Fruit fly (Drosophila melanogaster) whole organism, embryonic: Measurements from ENCODE around the gene Fign.

ENCODE experiments used
- Adf1 ChIP-seq: fragments of 200-800 bp; sonication (Bioruptor generic); IDR thresholded peaks from 2 replicates; pipeline ENCODE4 v1.3.6; 2022; ENCODE audit warnings: missing biosample characterization, missing genetic modification characterization
- B-H2 ChIP-seq: fragments of 200-800 bp; sonication (Bioruptor generic); optimal IDR thresholded peaks from 2 replicates; lab custom pipeline; 2018; ENCODE audit warnings: missing biosample characterization, mild to moderate bottlenecking, missing genetic modification characterization
- CG10274 ChIP-seq: fragments of 200-800 bp; sonication (Bioruptor generic); optimal IDR thresholded peaks from 3 replicates; lab custom pipeline; 2017; ENCODE audit warnings: missing biosample characterization, mild to moderate bottlenecking, missing genetic modification characterization
- CG10366 ChIP-seq: fragments of 200-800 bp; sonication (Bioruptor generic); IDR thresholded peaks from 2 replicates; pipeline ENCODE4 v1.3.6; 2022; ENCODE audit warnings: missing biosample characterization, missing genetic modification characterization
- CG11093 ChIP-seq: fragments of 200-800 bp; sonication (Bioruptor generic); IDR thresholded peaks from 3 replicates; pipeline ENCODE4 v1.3.6; 2022; ENCODE audit warnings: missing biosample characterization, missing genetic modification characterization
- CG12391 ChIP-seq: fragments of 200-800 bp; sonication (Bioruptor generic); optimal IDR thresholded peaks from 3 replicates; lab custom pipeline; 2018; ENCODE audit warnings: missing biosample characterization, mild to moderate bottlenecking, missing genetic modification characterization, moderate library complexity
- CG12744 ChIP-seq: fragments of 200-800 bp; sonication (Bioruptor generic); optimal IDR thresholded peaks from 2 replicates; lab custom pipeline; 2016; ENCODE audit warnings: missing biosample characterization, missing genetic modification characterization
- CG12769 ChIP-seq: fragments of 200-800 bp; sonication (Bioruptor generic); optimal IDR thresholded peaks from 2 replicates; lab custom pipeline; 2019; ENCODE audit warnings: missing biosample characterization, mild to moderate bottlenecking, missing genetic modification characterization, moderate library complexity
- CG17912 ChIP-seq: fragments of 200-800 bp; sonication (Bioruptor generic); optimal IDR thresholded peaks from 2 replicates; lab custom pipeline; 2018; ENCODE audit warnings: missing biosample characterization, mild to moderate bottlenecking, missing genetic modification characterization
- CG2199 ChIP-seq: fragments of 200-800 bp; sonication (Bioruptor generic); IDR thresholded peaks from 3 replicates; pipeline ENCODE4 v1.3.6; 2022; ENCODE audit warnings: missing biosample characterization, missing genetic modification characterization
- CG31224 ChIP-seq: fragments of 200-800 bp; sonication (Bioruptor generic); IDR thresholded peaks from 2 replicates; pipeline ENCODE4 v1.3.6; 2022; ENCODE audit warnings: missing biosample characterization, missing genetic modification characterization
- CG32772 ChIP-seq: fragments of 200-800 bp; sonication (Bioruptor generic); IDR thresholded peaks from 2 replicates; pipeline ENCODE4 v1.3.6; 2022; ENCODE audit warnings: missing biosample characterization, missing genetic modification characterization
- CG34422 ChIP-seq: fragments of 200-800 bp; sonication (Bioruptor generic); IDR thresholded peaks from 3 replicates; pipeline ENCODE4 v1.3.6; 2022; ENCODE audit warnings: missing biosample characterization, missing genetic modification characterization
- CG4707 ChIP-seq: fragments of 200-800 bp; sonication (Bioruptor generic); optimal IDR thresholded peaks from 2 replicates; lab custom pipeline; 2018; ENCODE audit warnings: missing biosample characterization, mild to moderate bottlenecking, missing genetic modification characterization, moderate library complexity
- CG5953 ChIP-seq: fragments of 200-800 bp; sonication (Bioruptor generic); IDR thresholded peaks from 2 replicates; pipeline ENCODE4 v1.3.6; 2022; ENCODE audit warnings: missing biosample characterization, missing genetic modification characterization
- CG6813 ChIP-seq: fragments of 200-800 bp; sonication (Bioruptor generic); optimal IDR thresholded peaks from 2 replicates; lab custom pipeline; 2017; ENCODE audit warnings: missing biosample characterization, missing genetic modification characterization, mild to moderate bottlenecking, moderate library complexity, missing genetic modification reagents
- CG6854 ChIP-seq: fragments of 200-800 bp; sonication (Bioruptor generic); optimal IDR thresholded peaks from 3 replicates; lab custom pipeline; 2017; ENCODE audit warnings: missing biosample characterization, mild to moderate bottlenecking, missing genetic modification characterization
- CG9876 ChIP-seq: fragments of 200-800 bp; sonication (Bioruptor generic); optimal IDR thresholded peaks from 2 replicates; lab custom pipeline; 2016; ENCODE audit warnings: missing biosample characterization, missing genetic modification characterization
- Chrac-16 ChIP-seq: fragments of 200-800 bp; sonication (Bioruptor generic); optimal IDR thresholded peaks from 3 replicates; lab custom pipeline; 2016; ENCODE audit warnings: missing biosample characterization, missing genetic modification characterization
- E2f2 ChIP-seq: fragments of 200-800 bp; sonication (Bioruptor generic); IDR thresholded peaks from 2 replicates; pipeline ENCODE4 v1.3.6; 2022; ENCODE audit warnings: missing biosample characterization, missing genetic modification characterization
- H15 ChIP-seq: fragments of 200-800 bp; sonication (Bioruptor generic); IDR thresholded peaks from 3 replicates; pipeline ENCODE4 v1.3.6; 2022; ENCODE audit warnings: missing biosample characterization, missing genetic modification characterization
- MBD-R2 ChIP-seq: fragments of 200-800 bp; sonication (Bioruptor generic); IDR thresholded peaks from 2 replicates; pipeline ENCODE4 v1.3.6; 2022; ENCODE audit warnings: missing biosample characterization, missing genetic modification characterization
- NC2β ChIP-seq: fragments of 200-800 bp; sonication (Bioruptor generic); optimal IDR thresholded peaks from 2 replicates; lab custom pipeline; 2016; ENCODE audit warnings: missing biosample characterization, missing genetic modification characterization
- Neu2 ChIP-seq: fragments of 200-800 bp; sonication (Bioruptor generic); optimal IDR thresholded peaks from 3 replicates; lab custom pipeline; 2016; ENCODE audit warnings: missing biosample characterization, missing genetic modification characterization, borderline replicate concordance
- Nf-YC ChIP-seq: fragments of 200-800 bp; optimal IDR thresholded peaks from 3 replicates; lab custom pipeline; 2019; ENCODE audit warnings: missing biosample characterization, mild to moderate bottlenecking, missing genetic modification characterization, moderate library complexity
- Scr ChIP-seq: fragments of 200-800 bp; sonication (Bioruptor generic); IDR thresholded peaks from 2 replicates; pipeline ENCODE4 v1.3.6; 2022; ENCODE audit warnings: missing biosample characterization, missing genetic modification characterization; ENCODE audit not compliant: partially characterized antibody
- Spps ChIP-seq: fragments of 200-800 bp; sonication (Bioruptor generic); optimal IDR thresholded peaks from 2 replicates; lab custom pipeline; 2018; ENCODE audit warnings: missing biosample characterization, mild to moderate bottlenecking, missing genetic modification characterization
- Taf1 ChIP-seq: fragments of 200-800 bp; sonication (Bioruptor generic); IDR thresholded peaks from 2 replicates; pipeline ENCODE4 v1.3.6; 2022; ENCODE audit warnings: missing biosample characterization, missing genetic modification characterization
- al ChIP-seq: fragments of 200-800 bp; sonication (Bioruptor generic); IDR thresholded peaks from 2 replicates; pipeline ENCODE4 v1.3.6; 2022; ENCODE audit warnings: missing biosample characterization, missing genetic modification characterization
- bab2 ChIP-seq: fragments of 200-800 bp; sonication (Bioruptor generic); optimal IDR thresholded peaks from 2 replicates; lab custom pipeline; 2016; ENCODE audit warnings: missing biosample characterization, missing genetic modification characterization
- bowl ChIP-seq: fragments of 200-800 bp; sonication (Bioruptor generic); IDR thresholded peaks from 2 replicates; pipeline ENCODE4 v1.3.6; 2022; ENCODE audit warnings: missing biosample characterization, missing genetic modification characterization
- chinmo ChIP-seq: fragments of 200-800 bp; sonication (Bioruptor generic); IDR thresholded peaks from 4 replicates; pipeline ENCODE4 v1.3.6; 2022; ENCODE audit warnings: missing biosample characterization, missing genetic modification characterization; ENCODE audit not compliant: partially characterized antibody
- chm ChIP-seq: fragments of 200-800 bp; sonication (Bioruptor generic); IDR thresholded peaks from 2 replicates; pipeline ENCODE4 v1.3.6; 2022; ENCODE audit warnings: missing biosample characterization, missing genetic modification characterization
- dmrt11E ChIP-seq: fragments of 200-800 bp; sonication (Bioruptor generic); optimal IDR thresholded peaks from 3 replicates; lab custom pipeline; 2018; ENCODE audit warnings: missing biosample characterization, mild to moderate bottlenecking, missing genetic modification characterization, moderate library complexity
- dmrt99B ChIP-seq: fragments of 200-800 bp; sonication (Bioruptor generic); optimal IDR thresholded peaks from 2 replicates; lab custom pipeline; 2018; ENCODE audit warnings: missing biosample characterization, mild to moderate bottlenecking, missing genetic modification characterization, moderate library complexity
- exex ChIP-seq: fragments of 200-800 bp; sonication (Bioruptor generic); optimal IDR thresholded peaks from 4 replicates; lab custom pipeline; 2018; ENCODE audit warnings: missing biosample characterization, mild to moderate bottlenecking, missing genetic modification characterization, moderate library complexity
- grn ChIP-seq: fragments of 200-800 bp; sonication (Bioruptor generic); optimal IDR thresholded peaks from 3 replicates; lab custom pipeline; 2017; ENCODE audit warnings: missing biosample characterization, missing genetic modification characterization
- ham ChIP-seq: fragments of 200-800 bp; sonication (Bioruptor generic); IDR thresholded peaks from 2 replicates; pipeline ENCODE4 v1.3.6; 2022; ENCODE audit warnings: missing biosample characterization, missing genetic modification characterization
- her ChIP-seq: fragments of 200-800 bp; sonication (Bioruptor generic); optimal IDR thresholded peaks from 2 replicates; lab custom pipeline; 2016; ENCODE audit warnings: missing biosample characterization, missing genetic modification characterization
- kay ChIP-seq: fragments of 200-800 bp; sonication (Bioruptor generic); optimal IDR thresholded peaks from 2 replicates; lab custom pipeline; 2016; ENCODE audit warnings: missing biosample characterization, missing genetic modification characterization
- klu ChIP-seq: fragments of 200-800 bp; sonication (Bioruptor generic); IDR thresholded peaks from 2 replicates; pipeline ENCODE4 v1.3.6; 2022; ENCODE audit warnings: missing biosample characterization, missing genetic modification characterization
- onecut ChIP-seq: fragments of 200-800 bp; sonication (Bioruptor generic); IDR thresholded peaks from 2 replicates; pipeline ENCODE4 v1.3.6; 2022; ENCODE audit warnings: missing biosample characterization, missing genetic modification characterization
- pzg ChIP-seq: fragments of 200-800 bp; sonication (Bioruptor generic); optimal IDR thresholded peaks from 3 replicates; lab custom pipeline; 2018; ENCODE audit warnings: missing biosample characterization, mild to moderate bottlenecking, missing genetic modification characterization, moderate library complexity
- row ChIP-seq: fragments of 200-800 bp; sonication (Bioruptor generic); IDR thresholded peaks from 3 replicates; pipeline ENCODE4 v1.3.6; 2022; ENCODE audit warnings: missing biosample characterization, missing genetic modification characterization
- run ChIP-seq: fragments of 200-800 bp; sonication (Bioruptor generic); optimal IDR thresholded peaks from 3 replicates; lab custom pipeline; 2018; ENCODE audit warnings: missing biosample characterization, mild to moderate bottlenecking, missing genetic modification characterization
- scrt ChIP-seq: fragments of 200-800 bp; sonication (Bioruptor generic); optimal IDR thresholded peaks from 2 replicates; lab custom pipeline; 2018; ENCODE audit warnings: missing biosample characterization, mild to moderate bottlenecking, missing genetic modification characterization, moderate library complexity
- shn ChIP-seq: fragments of 200-800 bp; sonication (Bioruptor generic); optimal IDR thresholded peaks from 3 replicates; lab custom pipeline; 2016; ENCODE audit warnings: missing biosample characterization, missing genetic modification characterization
- sr ChIP-seq: fragments of 200-800 bp; sonication (Bioruptor generic); IDR thresholded peaks from 3 replicates; pipeline ENCODE4 v1.3.6; 2022; ENCODE audit warnings: missing biosample characterization, missing genetic modification characterization
- usp ChIP-seq: fragments of >200 bp; optimal IDR thresholded peaks from 2 replicates; lab custom pipeline; 2017; ENCODE audit warnings: missing biosample characterization, missing genetic modification characterization
- zf30C ChIP-seq: fragments of 200-800 bp; sonication (Bioruptor generic); optimal IDR thresholded peaks from 3 replicates; lab custom pipeline; 2018; ENCODE audit warnings: missing biosample characterization, mild to moderate bottlenecking, missing genetic modification characterization

The Fign gene

DNA sequence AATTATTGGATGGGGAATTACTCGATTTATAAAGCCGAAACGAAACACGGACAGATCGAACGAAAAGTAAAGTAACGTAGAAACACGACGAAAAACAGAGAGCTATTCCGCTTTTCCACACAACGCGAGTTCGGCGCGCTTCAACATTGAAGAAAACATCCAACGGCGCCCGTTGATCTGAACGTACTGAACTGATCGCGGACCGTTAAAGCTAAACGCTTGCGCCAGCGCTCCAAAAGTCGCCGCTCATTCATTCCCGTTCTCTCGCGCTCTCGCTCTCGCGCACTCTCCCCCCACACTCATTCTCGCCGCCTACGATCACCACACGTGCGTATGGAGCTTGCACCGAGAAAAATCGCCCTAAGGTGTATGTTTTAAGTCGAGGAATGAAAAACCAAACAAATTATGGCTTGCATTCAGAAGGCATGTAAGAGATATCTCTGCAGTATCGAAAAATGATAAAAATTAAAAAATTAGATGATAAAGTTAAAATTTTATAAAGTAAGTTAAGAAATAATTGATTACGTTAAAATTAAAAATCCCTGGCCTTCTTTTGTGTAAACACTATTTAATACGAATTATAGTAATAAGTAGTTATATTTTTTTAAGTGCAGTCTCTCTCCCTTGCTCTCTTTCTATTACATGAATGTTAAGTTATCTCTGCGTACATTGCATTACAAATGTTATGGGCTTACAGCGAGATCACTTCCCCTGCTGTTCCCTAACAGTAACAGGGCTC is 35.1 kb upstream of the Fign start, which contains the start of gene E23 (continued):
- TF ChIP-seq bab2 = peak; percentile 93
- TF ChIP-seq chm = peak; percentile 95
- peak; percentile 93; the same call in 2 of the 3 replicates for TF ChIP-seq CG2199 (GFP tag; lab: Robert Waterston, UW)
- TF ChIP-seq grn (GFP tag; lab: Kevin White, UChicago) = peak; percentile 75
- TF ChIP-seq NC2β (GFP tag; lab: Kevin White, UChicago) = peak; percentile 92
- TF ChIP-seq CG5953 (GFP tag; lab: Robert Waterston, UW) = peak; percentile 95
- TF ChIP-seq kay (GFP tag; lab: Kevin White, UChicago) = peak; percentile 97
- TF ChIP-seq H15 (GFP tag; lab: Robert Waterston, UW) = peak; percentile 98
- TF ChIP-seq CG12744 (GFP tag; lab: Kevin White, UChicago) = peak; percentile 93
- TF ChIP-seq scrt (GFP tag; lab: Kevin White, UChicago) = peak; percentile 96
- TF ChIP-seq E2f2 = peak; percentile 87
- TF ChIP-seq CG9876 (GFP tag; lab: Kevin White, UChicago) = peak; percentile 91
- TF ChIP-seq Taf1 (GFP tag; lab: Robert Waterston, UW) = peak; percentile 92
- TF ChIP-seq dmrt99B (tag; lab: Kevin White, UChicago) = peak; percentile 99
- TF ChIP-seq al (GFP tag; lab: Robert Waterston, UW) = peak; percentile 98
- TF ChIP-seq sr (GFP tag; lab: Robert Waterston, UW) = peak; percentile 98
- peak; percentile 91 for TF ChIP-seq shn (GFP tag; lab: Kevin White, UChicago)
- no peak for TF ChIP-seq Scr (GFP tag; lab: Robert Waterston, UW)
- peak; percentile 88 for TF ChIP-seq exex (tag; lab: Kevin White, UChicago)
- TF ChIP-seq CG32772 (GFP tag; lab: Robert Waterston, UW) = peak; percentile 97
- TF ChIP-seq CG12769 (tag; lab: Kevin White, UChicago) = peak; percentile 89
- peak; percentile 99 for TF ChIP-seq row (GFP tag; lab: Robert Waterston, UW)
- TF ChIP-seq usp (GFP tag; lab: Kevin White, UChicago) = no peak
- TF ChIP-seq CG10274 (GFP tag; lab: Kevin White, UChicago) = peak; percentile 89
- TF ChIP-seq zf30C (GFP tag; lab: Kevin White, UChicago) = peak; percentile 99
- peak; percentile 96 for TF ChIP-seq onecut (GFP tag; lab: Robert Waterston, UW)
- peak; percentile 13 for TF ChIP-seq pzg (GFP tag; lab: Kevin White, UChicago)
- TF ChIP-seq dmrt11E (tag; lab: Kevin White, UChicago) = peak; percentile 99
- TF ChIP-seq CG12391 (tag; lab: Kevin White, UChicago) = peak; percentile 100
- TF ChIP-seq CG17912 (GFP tag; lab: Kevin White, UChicago) = peak; percentile 97
- TF ChIP-seq MBD-R2 (GFP tag; lab: Robert Waterston, UW) = peak; percentile 92
- peak; percentile 95 for TF ChIP-seq B-H2 (GFP tag; lab: Kevin White, UChicago)
- peak; percentile 98 for TF ChIP-seq CG34422 (GFP tag; lab: Robert Waterston, UW)
- TF ChIP-seq Spps (tag; lab: Kevin White, UChicago) = peak; percentile 98
- TF ChIP-seq Neu2 (GFP tag; lab: Kevin White, UChicago) = peak; percentile 22
- peak; percentile 96 for TF ChIP-seq CG6854
- peak; percentile 96 for TF ChIP-seq CG11093 (GFP tag; lab: Robert Waterston, UW)
- TF ChIP-seq CG4707 = peak; percentile 93
- TF ChIP-seq bowl (GFP tag; lab: Robert Waterston, UW) = peak; percentile 94
- TF ChIP-seq CG6813 (GFP tag; lab: Kevin White, UChicago) = peak; percentile 97
- peak; percentile 97; the same call in 3 of the 4 replicates for TF ChIP-seq chinmo (GFP tag; lab: Robert Waterston, UW)
- TF ChIP-seq Adf1 (GFP tag; lab: Robert Waterston, UW) = peak; percentile 86
- peak; percentile 99 for TF ChIP-seq run (tag; lab: Kevin White, UChicago)
- peak; percentile 98 for TF ChIP-seq klu (GFP tag; lab: Robert Waterston, UW)
- peak; percentile 95 for TF ChIP-seq CG31224 (GFP tag; lab: Robert Waterston, UW)
- TF ChIP-seq her (GFP tag; lab: Kevin White, UChicago) = peak; percentile 83
- TF ChIP-seq Nf-YC (tag; lab: Kevin White, UChicago) = peak; percentile 93
- TF ChIP-seq ham = peak; percentile 92
- peak; percentile 98 for TF ChIP-seq Chrac-16
- TF ChIP-seq CG10366 (GFP tag; lab: Robert Waterston, UW) = peak; percentile 98
